Fruit fly (Drosophila melanogaster): ENCODE measurements around the gene Axs.

The Axs gene

DNA sequence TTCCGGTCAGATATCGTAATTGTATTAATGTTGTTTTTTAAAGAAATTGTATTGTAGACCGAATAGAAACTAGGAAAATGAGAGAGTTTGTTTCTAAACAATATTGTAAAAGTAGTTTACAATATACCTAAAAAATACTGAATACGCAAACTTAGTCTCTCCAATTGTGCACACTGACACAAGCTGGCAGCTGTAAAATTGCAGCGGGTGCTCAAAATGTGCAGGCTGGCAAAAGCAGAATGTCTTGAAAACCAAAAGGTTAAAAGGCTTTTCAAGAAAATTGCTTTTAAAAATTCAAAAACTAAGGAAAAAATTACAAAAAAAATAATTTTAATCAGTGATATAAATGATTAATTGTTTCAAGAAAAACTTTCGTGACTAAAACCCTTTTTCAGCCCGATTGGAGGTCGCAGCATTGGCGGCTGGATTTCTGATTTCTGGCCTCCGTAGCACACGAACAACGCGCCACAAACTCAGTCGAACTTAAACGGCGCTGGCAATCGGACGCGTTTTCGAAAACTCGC lies 12.0 kb upstream of the Axs start, which contains the start of gene CG4678 (continued):
- TF ChIP-seq Rfx (GFP tag; IDR thresholded peaks at IDR 0.05) (peak; percentile 26; the same call in 1 of the 2 replicates), CG8924 (tag; optimal IDR thresholded peaks at IDR 0.05) (no peak), CG6254 (GFP tag; optimal IDR thresholded peaks at IDR 0.05) (peak; percentile 14), CG8944 (GFP tag; optimal IDR thresholded peaks at IDR 0.05) (no peak), gce (GFP tag; IDR thresholded peaks at IDR 0.05) (no peak), phol (tag; optimal IDR thresholded peaks at IDR 0.05) (peak; percentile 19), mld (GFP tag; IDR thresholded peaks at IDR 0.05; ENCODE audit: partially characterized antibody) (no peak), CG9609 (GFP tag; optimal IDR thresholded peaks at IDR 0.05) (peak; percentile 6), CG2889 (GFP tag; IDR thresholded peaks at IDR 0.05) (no peak), row (GFP tag; IDR thresholded peaks at IDR 0.05) (0 out of 3 replicates have a peak, but pooled peaks have one; percentile 20), CG3995 (GFP tag; optimal IDR thresholded peaks at IDR 0.05) (no peak), pzg (GFP tag; optimal IDR thresholded peaks at IDR 0.05) (peak; percentile 64), Sry-δ (GFP tag; optimal IDR thresholded peaks at IDR 0.05) (peak; percentile 9), Abd-B (GFP tag; optimal IDR thresholded peaks at IDR 0.05) (peak; percentile 44), sisA (GFP tag; IDR thresholded peaks at IDR 0.05) (no peak), CkIIα-i1 (GFP tag; IDR thresholded peaks at IDR 0.05) (no peak), CG16779 (GFP tag; IDR thresholded peaks at IDR 0.05) (no peak), MBD-R2 (GFP tag; IDR thresholded peaks at IDR 0.05) (peak; percentile 35; the same call in 1 of the 2 replicates), CG1602 (GFP tag; optimal IDR thresholded peaks at IDR 0.05) (no peak), gcm2 (GFP tag; optimal IDR thresholded peaks at IDR 0.05) (no peak), CG6765 (GFP tag; optimal IDR thresholded peaks at IDR 0.05) (no peak), tll (GFP tag; optimal IDR thresholded peaks at IDR 0.05) (no peak), CG11398 (GFP tag; optimal IDR thresholded peaks at IDR 0.05) (no peak), CG14710 (tag; optimal IDR thresholded peaks at IDR 0.05) (peak; percentile 23), CG16813 (GFP tag; IDR thresholded peaks at IDR 0.05; ENCODE audit: partially characterized antibody) (no peak), CG3281 (GFP tag; optimal IDR thresholded peaks at IDR 0.05) (no peak), Mad (GFP tag; optimal IDR thresholded peaks at IDR 0.05) (no peak), Atf3 (GFP tag; optimal IDR thresholded peaks at IDR 0.05) (no peak), twi (tag; optimal IDR thresholded peaks at IDR 0.05) (no peak), sd (tag; optimal IDR thresholded peaks at IDR 0.05) (no peak), Doc3 (GFP tag; IDR thresholded peaks at IDR 0.05; ENCODE audit: partially characterized antibody) (no peak), ab (GFP tag; optimal IDR thresholded peaks at IDR 0.05) (no peak), zfh2 (GFP tag; optimal IDR thresholded peaks at IDR 0.05) (no peak), CG6683 (GFP tag; optimal IDR thresholded peaks at IDR 0.05) (no peak), Hr51 (GFP tag; optimal IDR thresholded peaks at IDR 0.05) (peak in 1 of 2 experiments; percentile 12), sens (GFP tag) (peak; percentile 73), Tbp (GFP tag; optimal IDR thresholded peaks at IDR 0.05) (no peak), CG10654 (GFP tag; optimal IDR thresholded peaks at IDR 0.05) (no peak), CG43689 (GFP tag; IDR thresholded peaks at IDR 0.05) (no peak), Sin3A (optimal IDR thresholded peaks at IDR 0.05) (no peak), BEAF-32 (GFP tag; optimal IDR thresholded peaks at IDR 0.05) (peak; percentile 28), Dref (GFP tag; IDR thresholded peaks at IDR 0.05) (peak; percentile 46; the same call in 1 of the 2 replicates), Ptx1 (GFP tag; IDR thresholded peaks at IDR 0.05) (no peak), dpn (GFP tag; optimal IDR thresholded peaks at IDR 0.05) (no peak), crc (GFP tag; optimal IDR thresholded peaks at IDR 0.05) (no peak), jigr1 (GFP tag; IDR thresholded peaks at IDR 0.05) (no peak), CG3847 (GFP tag; IDR thresholded peaks at IDR 0.05) (no peak), crol (GFP tag; IDR thresholded peaks at IDR 0.05) (no peak), Mrtf (GFP tag; IDR thresholded peaks at IDR 0.05) (no peak), CG6689 (GFP tag; IDR thresholded peaks at IDR 0.05) (no peak), emc (GFP tag; optimal IDR thresholded peaks at IDR 0.05) (no peak), vnd (GFP tag; IDR thresholded peaks at IDR 0.05; ENCODE audit: partially characterized antibody) (no peak)

Measured in whole organism, embryonic.